Worm (Caenorhabditis elegans) whole organism, L4/young adult: ENCODE measurements around the gene Y54G2A.15.

Source experiments
- W03F9.2 ChIP-seq: fragments of 150-350 bp; optimal IDR thresholded peaks from 2 replicates; lab custom pipeline; 2014; ENCODE audit warnings: missing biosample characterization, missing genetic modification characterization
- dao-5 ChIP-seq: sonication (generic microtip); optimal IDR thresholded peaks from 2 replicates; lab custom pipeline; 2016; ENCODE audit warnings: missing genotype, missing genetic modification characterization, moderate library complexity, missing compliant biosample characterization
- him-1 ChIP-seq: sonication (generic microtip); optimal IDR thresholded peaks from 2 replicates; lab custom pipeline; 2016; ENCODE audit warnings: missing genotype, missing genetic modification reagents, missing genetic modification characterization, missing compliant biosample characterization

ce11 chrIV:2808154-2808553, 35.6 kb downstream of the Y54G2A.15 start:
- no peak for TF ChIP-seq him-1 (tag; lab: Kevin White, UChicago)
- TF ChIP-seq dao-5 (tag; lab: Kevin White, UChicago) = no peak
- TF ChIP-seq W03F9.2 (tag; lab: Kevin White, UChicago) = no peak
